Worm (Caenorhabditis elegans) whole organism, L4 larva: ENCODE measurements around the gene taf-7.1.

ENCODE experiments used
- D1046.2 ChIP-seq: fragments of 200-800 bp; sonication (Bioruptor generic); IDR thresholded peaks from 2 replicates; pipeline ENCODE4 v1.3.6; 2022; ENCODE audit warnings: missing genetic modification characterization, missing compliant biosample characterization
- F44E2.7 ChIP-seq: fragments of 200-800 bp; sonication (Bioruptor generic); IDR thresholded peaks from 2 replicates; pipeline ENCODE4 v2.1.2; 2022; ENCODE audit warnings: missing genetic modification characterization, missing compliant biosample characterization
- F49E8.2 ChIP-seq: sonication (generic microtip); optimal IDR thresholded peaks from 2 replicates; lab custom pipeline; 2016; ENCODE audit warnings: missing compliant biosample characterization, mild to moderate bottlenecking, missing genetic modification characterization, borderline replicate concordance
- R02D3.7 ChIP-seq: fragments of 150-350 bp; sonication (generic microtip); optimal IDR thresholded peaks from 3 replicates; lab custom pipeline; 2014; ENCODE audit warnings: missing biosample characterization, missing genetic modification characterization
- Y75B8A.6 ChIP-seq: fragments of 200-800 bp; sonication (Bioruptor generic); IDR thresholded peaks from 2 replicates; pipeline ENCODE4 v1.3.6; 2022; ENCODE audit warnings: missing genetic modification reagents, missing genetic modification characterization, missing compliant biosample characterization
- ZK546.5 ChIP-seq, 2 experiments: sonication (generic microtip); optimal IDR thresholded peaks; 2 replicates each; lab custom pipeline; 2017; ENCODE audit warnings: missing biosample characterization in 2 of 2, missing genetic modification characterization in 2 of 2
- aha-1 ChIP-seq: fragments of 150-350 bp; peaks from one replicate; lab custom pipeline; 2014; ENCODE audit warnings: missing biosample characterization, missing genetic modification characterization
- ceh-20 ChIP-seq: fragments of 200-800 bp; sonication (Bioruptor generic); IDR thresholded peaks from 2 replicates; pipeline ENCODE4 v1.3.6; 2022; ENCODE audit warnings: missing genetic modification reagents, missing genetic modification characterization, missing compliant biosample characterization
- ceh-28 ChIP-seq: fragments of 150-350 bp; optimal IDR thresholded peaks from 2 replicates; lab custom pipeline; 2014; ENCODE audit warnings: missing biosample characterization, missing genetic modification reagents, missing genetic modification characterization
- ceh-44 ChIP-seq: fragments of 200-800 bp; sonication (Bioruptor generic); IDR thresholded peaks from 2 replicates; pipeline ENCODE4 v1.3.6; 2022; ENCODE audit warnings: missing genetic modification reagents, missing genetic modification characterization, missing compliant biosample characterization
- ceh-62 ChIP-seq: sonication (generic microtip); optimal IDR thresholded peaks from 2 replicates; lab custom pipeline; 2017; ENCODE audit warnings: missing biosample characterization, missing genetic modification characterization
- cey-2 ChIP-seq: sonication (generic microtip); optimal IDR thresholded peaks from 3 replicates; lab custom pipeline; 2017; ENCODE audit warnings: missing genetic modification characterization, mild to moderate bottlenecking, missing compliant biosample characterization, antibody characterized with exemption, borderline replicate concordance; ENCODE audit not compliant: insufficient read depth
- daf-12 ChIP-seq: fragments of 150-350 bp; optimal IDR thresholded peaks from 2 replicates; lab custom pipeline; 2014; ENCODE audit warnings: missing biosample characterization, missing genetic modification reagents, missing genetic modification characterization
- daf-16 ChIP-seq, 3 experiments: sonication (generic microtip); optimal IDR thresholded peaks; 2 replicates each; lab custom pipeline; 2016 to 2017; ENCODE audit warnings: missing genetic modification characterization in 3 of 3, missing genetic modification reagents in 3 of 3, mild to moderate bottlenecking in 2 of 3, missing compliant biosample characterization in 2 of 3, missing biosample characterization in 1 of 3, moderate library complexity in 1 of 3
- daf-8 ChIP-seq: fragments of 200-800 bp; sonication (Bioruptor generic); IDR thresholded peaks from 2 replicates; pipeline ENCODE4 v1.3.6; 2022; ENCODE audit warnings: missing genetic modification characterization, missing compliant biosample characterization
- dmd-8 ChIP-seq: fragments of 200-800 bp; sonication (Bioruptor generic); IDR thresholded peaks from 2 replicates; pipeline ENCODE4 v1.3.6; 2022; ENCODE audit warnings: missing genetic modification characterization, missing compliant biosample characterization
- dmd-9 ChIP-seq: fragments of 200-800 bp; sonication (Bioruptor generic); IDR thresholded peaks from 2 replicates; pipeline ENCODE4 v1.3.6; 2022; ENCODE audit warnings: missing genetic modification reagents, missing genetic modification characterization, missing compliant biosample characterization
- egl-27 ChIP-seq: sonication (generic microtip); optimal IDR thresholded peaks from 3 replicates; lab custom pipeline; 2017; ENCODE audit warnings: missing biosample characterization, missing genetic modification reagents, missing genetic modification characterization
- egl-43 ChIP-seq: fragments of 200-800 bp; sonication (Bioruptor generic); IDR thresholded peaks from 2 replicates; pipeline ENCODE4 v1.3.6; 2022; ENCODE audit warnings: missing genetic modification reagents, missing genetic modification characterization, missing compliant biosample characterization
- fos-1 ChIP-seq: fragments of 150-350 bp; optimal IDR thresholded peaks from 2 replicates; lab custom pipeline; 2014; ENCODE audit warnings: missing biosample characterization, missing genetic modification characterization
- hlh-11 ChIP-seq: fragments of 200-800 bp; sonication (Bioruptor generic); optimal IDR thresholded peaks from 2 replicates; lab custom pipeline; 2018; ENCODE audit warnings: mild to moderate bottlenecking, missing genetic modification characterization, missing compliant biosample characterization
- hmg-1.1 ChIP-seq: fragments of 200-800 bp; sonication (Bioruptor generic); IDR thresholded peaks from 2 replicates; pipeline ENCODE4 v1.3.6; 2022; ENCODE audit warnings: missing genetic modification reagents, missing genetic modification characterization, missing compliant biosample characterization
- lim-7 ChIP-seq: fragments of 200-800 bp; sonication (Bioruptor generic); IDR thresholded peaks from 2 replicates; pipeline ENCODE4 v1.3.6; 2022; ENCODE audit warnings: missing genetic modification characterization, missing compliant biosample characterization
- lin-15B ChIP-seq: fragments of 150-350 bp; sonication (generic microtip); optimal IDR thresholded peaks from 3 replicates; lab custom pipeline; 2014; ENCODE audit warnings: missing biosample characterization, missing genetic modification characterization
- lin-39 ChIP-seq: fragments of 150-350 bp; optimal IDR thresholded peaks from 2 replicates; lab custom pipeline; 2014; ENCODE audit warnings: missing biosample characterization, missing genetic modification reagents, missing genetic modification characterization
- lir-3 ChIP-seq: sonication (generic microtip); optimal IDR thresholded peaks from 2 replicates; lab custom pipeline; 2016; ENCODE audit warnings: mild to moderate bottlenecking, missing genetic modification characterization, missing compliant biosample characterization
- lsy-2 ChIP-seq, 2 experiments: fragments of 150-350 bp in 1 of 2; sonication (generic microtip) in 1 of 2; optimal IDR thresholded peaks; 2 replicates each; lab custom pipeline; 2014 to 2017; ENCODE audit warnings: missing biosample characterization in 2 of 2, missing genetic modification characterization in 2 of 2
- madf-9 ChIP-seq: fragments of 200-800 bp; sonication (Bioruptor generic); conservative IDR thresholded peaks from 2 replicates; pipeline ENCODE4 v1.3.6; 2022; ENCODE audit warnings: missing genetic modification reagents, missing genetic modification characterization, missing compliant biosample characterization
- mdl-1 ChIP-seq, 2 experiments: fragments of 150-350 bp in 1 of 2; sonication (generic microtip) in 1 of 2; optimal IDR thresholded peaks; 2 replicates each; lab custom pipeline; 2014 to 2017; ENCODE audit warnings: missing biosample characterization in 2 of 2, missing genetic modification characterization in 2 of 2
- mep-1 ChIP-seq: fragments of 150-350 bp; sonication (generic microtip); optimal IDR thresholded peaks from 3 replicates; lab custom pipeline; 2014; ENCODE audit warnings: missing biosample characterization, missing genetic modification characterization
- mxl-3 ChIP-seq: fragments of 200-800 bp; sonication (Bioruptor generic); optimal IDR thresholded peaks from 2 replicates; lab custom pipeline; 2018; ENCODE audit warnings: mild to moderate bottlenecking, missing genetic modification characterization, missing compliant biosample characterization
- nhr-10 ChIP-seq: fragments of 150-350 bp; optimal IDR thresholded peaks from 2 replicates; lab custom pipeline; 2014; ENCODE audit warnings: missing biosample characterization, missing genetic modification characterization
- nhr-11 ChIP-seq: fragments of 150-350 bp; optimal IDR thresholded peaks from 2 replicates; lab custom pipeline; 2014; ENCODE audit warnings: missing biosample characterization, missing genetic modification characterization
- nhr-25 ChIP-seq: sonication (generic microtip); optimal IDR thresholded peaks from 2 replicates; lab custom pipeline; 2017; ENCODE audit warnings: missing genetic modification characterization, mild to moderate bottlenecking, missing compliant biosample characterization, antibody characterized with exemption, moderate library complexity, borderline replicate concordance; ENCODE audit not compliant: insufficient read depth
- pha-4 ChIP-seq, 2 experiments: fragments of 150-350 bp in 1 of 2; fragments of 200-800 bp in 1 of 2; sonication (Bioruptor generic) in 1 of 2; IDR thresholded peaks in 1 of 2; optimal IDR thresholded peaks in 1 of 2; 2 replicates each; pipeline versions ENCODE4 v1.3.6 to Lab custom; 2014 to 2022; ENCODE audit warnings: missing genetic modification characterization in 2 of 2, missing genetic modification reagents in 2 of 2, missing biosample characterization in 1 of 2, missing compliant biosample characterization in 1 of 2
- php-3 ChIP-seq: fragments of 200-800 bp; sonication (Bioruptor generic); IDR thresholded peaks from 2 replicates; pipeline ENCODE4 v1.3.6; 2022; ENCODE audit warnings: missing genetic modification reagents, missing genetic modification characterization, missing compliant biosample characterization
- pqm-1 ChIP-seq: sonication (generic microtip); optimal IDR thresholded peaks from 2 replicates; lab custom pipeline; 2017; ENCODE audit warnings: missing biosample characterization, missing genetic modification characterization
- saeg-2 ChIP-seq: fragments of 200-800 bp; sonication (Bioruptor generic); IDR thresholded peaks from 2 replicates; pipeline ENCODE4 v1.3.6; 2022; ENCODE audit warnings: missing genetic modification reagents, missing genetic modification characterization, missing compliant biosample characterization
- sdz-12 ChIP-seq: fragments of 200-800 bp; sonication (Bioruptor generic); optimal IDR thresholded peaks from 2 replicates; lab custom pipeline; 2018; ENCODE audit warnings: mild to moderate bottlenecking, missing genetic modification characterization, missing compliant biosample characterization
- set-16 ChIP-seq: fragments of 200-800 bp; sonication (Bioruptor generic); IDR thresholded peaks from 2 replicates; pipeline ENCODE4 v1.3.6; 2022; ENCODE audit warnings: missing genetic modification reagents, missing genetic modification characterization, missing compliant biosample characterization
- snpc-1.2 ChIP-seq: fragments of 200-800 bp; sonication (Bioruptor generic); IDR thresholded peaks from 2 replicates; pipeline ENCODE4 v1.3.6; 2022; ENCODE audit warnings: missing genetic modification reagents, missing genetic modification characterization, missing compliant biosample characterization
- snpc-4 ChIP-seq: fragments of 150-350 bp; optimal IDR thresholded peaks from 2 replicates; lab custom pipeline; 2014; ENCODE audit warnings: missing biosample characterization, missing genetic modification characterization
- spr-1 ChIP-seq: sonication (generic microtip); optimal IDR thresholded peaks from 2 replicates; lab custom pipeline; 2016; ENCODE audit warnings: mild to moderate bottlenecking, missing genetic modification characterization, missing compliant biosample characterization
- spr-3 ChIP-seq: fragments of 200-800 bp; sonication (Bioruptor generic); optimal IDR thresholded peaks from 2 replicates; lab custom pipeline; 2018; ENCODE audit warnings: mild to moderate bottlenecking, missing genetic modification characterization, missing compliant biosample characterization
- unc-39 ChIP-seq: sonication (generic microtip); optimal IDR thresholded peaks from 2 replicates; lab custom pipeline; 2017; ENCODE audit warnings: missing biosample characterization, missing genetic modification characterization
- unc-62 ChIP-seq, 3 experiments: fragments of 150-350 bp in 1 of 3; sonication (generic microtip); optimal IDR thresholded peaks in 2 of 3; peaks in 1 of 3; 1 replicate in 1 of 3; 2 replicates in 2 of 3; lab custom pipeline; 2014 to 2017; ENCODE audit warnings: missing biosample characterization in 3 of 3, missing genetic modification characterization in 3 of 3, missing genetic modification reagents in 3 of 3, missing genotype in 1 of 3
- vab-7 ChIP-seq: fragments of 200-800 bp; sonication (Bioruptor generic); IDR thresholded peaks from 2 replicates; pipeline ENCODE4 v1.3.6; 2022; ENCODE audit warnings: missing genetic modification reagents, missing genetic modification characterization, missing compliant biosample characterization
- zip-11 ChIP-seq: fragments of 200-800 bp; sonication (Bioruptor generic); IDR thresholded peaks from 2 replicates; pipeline ENCODE4 v1.3.6; 2022; ENCODE audit warnings: missing genetic modification characterization, missing compliant biosample characterization
- ztf-7 ChIP-seq: fragments of 150-350 bp; optimal IDR thresholded peaks from 2 replicates; lab custom pipeline; 2014; ENCODE audit warnings: missing biosample characterization, missing genetic modification characterization

The taf-7.1 gene

ce11 chrX:11872210-11872609 is 34.9 kb upstream of the taf-7.1 start:
- TF ChIP-seq mxl-3 (GFP tag; lab: Kevin White, UChicago) (peak; percentile 31), lim-7 (GFP tag; lab: Robert Waterston, UW) (peak; percentile 76; the same call in 1 of the 2 replicates), ceh-20 (GFP tag; lab: Robert Waterston, UW) (no peak), dmd-9 (GFP tag; lab: Robert Waterston, UW) (0 out of 2 replicates have a peak, but pooled peaks have one; percentile 44), D1046.2 (GFP tag; lab: Robert Waterston, UW) (no peak), F49E8.2 (no peak), pha-4 (GFP tag; IDR thresholded peaks at IDR 0.05; lab: Robert Waterston, UW) (no peak), pha-4 (tag; optimal IDR thresholded peaks at IDR 0.05; lab: Kevin White, UChicago) (no peak), egl-43 (no peak; the same call in none of the 2 replicates), daf-8 (GFP tag; lab: Robert Waterston, UW) (no peak), nhr-10 (tag; lab: Kevin White, UChicago) (no peak), mep-1 (tag; lab: Kevin White, UChicago) (no peak), madf-9 (GFP tag; lab: Robert Waterston, UW) (0 out of 2 replicates have a peak, but pooled peaks have one; percentile 29), daf-16 (GFP tag; optimal IDR thresholded peaks at IDR 0.05; lab: Kevin White, UChicago) (peak in 1 of 2 experiments; percentile 83), daf-16 (tag; optimal IDR thresholded peaks at IDR 0.05; lab: Kevin White, UChicago) (peak; percentile 75), zip-11 (GFP tag; lab: Robert Waterston, UW) (no peak; the same call in 1 of the 2 replicates), mdl-1 (tag; optimal IDR thresholded peaks at IDR 0.05; lab: Kevin White, UChicago) (no peak), Y75B8A.6 (GFP tag; lab: Robert Waterston, UW) (0 out of 2 replicates have a peak, but pooled peaks have one; percentile 20), spr-1 (tag; lab: Kevin White, UChicago) (no peak), lsy-2 (tag; optimal IDR thresholded peaks at IDR 0.05; lab: Kevin White, UChicago) (no peak), egl-27 (tag; lab: Kevin White, UChicago) (no peak), vab-7 (peak; percentile 71), pqm-1 (tag; lab: Kevin White, UChicago) (no peak), saeg-2 (GFP tag; lab: Robert Waterston, UW) (no peak), php-3 (GFP tag; lab: Robert Waterston, UW) (peak; percentile 49; the same call in 1 of the 2 replicates), nhr-25 (no peak), R02D3.7 (tag; lab: Kevin White, UChicago) (no peak), sdz-12 (GFP tag; lab: Kevin White, UChicago) (no peak), ZK546.5 (tag; optimal IDR thresholded peaks at IDR 0.05; lab: Kevin White, UChicago) (no peak), cey-2 (tag; lab: Kevin White, UChicago) (no peak), F44E2.7 (GFP tag; lab: Robert Waterston, UW) (no peak), dmd-8 (GFP tag; lab: Robert Waterston, UW) (0 out of 2 replicates have a peak, but pooled peaks have one; percentile 61), set-16 (no peak), lin-15B (tag; lab: Kevin White, UChicago) (no peak), ceh-28 (tag; lab: Kevin White, UChicago) (no peak), spr-3 (GFP tag; lab: Kevin White, UChicago) (peak; percentile 6), aha-1 (tag; lab: Kevin White, UChicago) (no peak), ceh-44 (0 out of 2 replicates have a peak, but pooled peaks have one; percentile 26), snpc-1.2 (GFP tag; lab: Robert Waterston, UW) (peak; percentile 78; the same call in 1 of the 2 replicates), ceh-62 (tag; lab: Kevin White, UChicago) (no peak), unc-39 (tag; lab: Kevin White, UChicago) (no peak), hlh-11 (tag; lab: Kevin White, UChicago) (peak; percentile 19), unc-62 (GFP tag; optimal IDR thresholded peaks at IDR 0.05 in 1 of 2; lab: Kevin White, UChicago) (peak in 1 of 2 experiments; percentile 18), unc-62 (tag; optimal IDR thresholded peaks at IDR 0.05; lab: Kevin White, UChicago) (no peak), lir-3 (tag; lab: Kevin White, UChicago) (no peak), ztf-7 (tag; lab: Kevin White, UChicago) (no peak), snpc-4 (tag; lab: Kevin White, UChicago) (no peak), daf-12 (tag; lab: Kevin White, UChicago) (no peak), lin-39 (tag; lab: Kevin White, UChicago) (no peak), hmg-1.1 (GFP tag; lab: Robert Waterston, UW) (peak; percentile 65), nhr-11 (tag; lab: Kevin White, UChicago) (no peak), fos-1 (tag; lab: Kevin White, UChicago) (no peak)
